Worm (Caenorhabditis elegans) whole organism, young adult: ENCODE measurements around the gene C47A4.3.

Experiments used
- aptf-2 ChIP-seq: fragments of 200-800 bp; sonication (Bioruptor generic); conservative IDR thresholded peaks from 2 replicates; pipeline ENCODE4 v1.3.6; 2022; ENCODE audit warnings: missing genetic modification reagents, missing genetic modification characterization, missing compliant biosample characterization
- athp-1 ChIP-seq: sonication (generic microtip); optimal IDR thresholded peaks from 2 replicates; lab custom pipeline; 2017; ENCODE audit warnings: mild to moderate bottlenecking, missing genetic modification characterization, missing compliant biosample characterization
- ceh-27 ChIP-seq: fragments of 200-800 bp; sonication (Bioruptor generic); optimal IDR thresholded peaks from 2 replicates; lab custom pipeline; 2018; ENCODE audit warnings: mild to moderate bottlenecking, missing genetic modification characterization, moderate library complexity, missing compliant biosample characterization
- sea-2 ChIP-seq: fragments of 200-800 bp; sonication (Bioruptor generic); IDR thresholded peaks from 2 replicates; pipeline ENCODE4 v1.3.6; 2022; ENCODE audit warnings: missing genetic modification characterization, missing compliant biosample characterization

ce11 chrIV:13763449-13763848 is 21.3 kb upstream of the C47A4.3 start:
- TF ChIP-seq sea-2 (no peak), athp-1 (tag; lab: Kevin White, UChicago) (no peak), ceh-27 (GFP tag; lab: Kevin White, UChicago) (no peak), aptf-2 (no peak)
